Worm (Caenorhabditis elegans): ENCODE results near the gene folt-1.

The folt-1 gene

DNA sequence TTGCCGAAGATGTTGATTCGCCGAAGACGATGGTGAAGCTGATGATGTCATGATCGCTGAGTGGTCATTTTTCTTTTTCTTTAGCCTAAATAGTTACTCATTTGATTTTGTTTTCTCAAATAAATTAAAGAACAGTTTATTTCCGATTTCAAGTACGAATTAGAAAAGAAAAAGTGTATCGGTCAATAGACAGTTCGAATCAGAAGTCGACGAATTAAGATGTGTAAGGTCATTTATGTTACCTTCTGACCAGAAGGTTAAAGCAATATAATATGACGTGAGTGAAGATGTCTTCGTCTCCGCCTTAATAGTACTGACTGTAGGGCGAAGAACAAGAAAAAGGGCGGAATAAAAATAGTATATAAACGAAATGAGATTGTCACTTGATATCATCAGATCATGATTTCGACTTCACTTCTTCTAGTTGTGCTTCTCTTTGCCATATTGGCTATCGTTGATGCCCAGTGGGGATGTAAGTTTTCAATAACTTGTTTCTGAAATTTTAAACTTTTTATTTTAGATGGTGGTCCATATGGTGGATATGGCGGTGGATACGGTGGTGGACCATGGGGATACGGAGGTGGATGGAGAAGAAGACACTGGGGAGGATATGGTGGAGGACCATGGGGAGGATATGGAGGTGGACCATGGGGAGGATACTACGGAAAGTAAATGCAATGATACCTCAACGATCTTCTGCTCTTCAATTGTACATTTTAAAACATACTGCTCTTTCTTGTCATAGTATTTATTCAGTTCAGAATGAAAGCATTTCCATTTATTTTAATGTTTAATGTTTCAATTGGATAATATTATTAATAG lies 5.9 kb downstream of the folt-1 start, which contains the start of the genes T19C4.24 and nlp-33:
Gene T19C4.24, minus strand, starts transcription at position 51 of the 822 bp plus-strand sequence.
Gene nlp-33, plus strand, starts transcription at position 389 of the 822 bp plus-strand sequence.
- TF ChIP-seq lin-35 (GFP tag; optimal IDR thresholded peaks at IDR 0.05) (no peak), efl-1 (GFP tag; optimal IDR thresholded peaks at IDR 0.05) (no peak), ztf-25 (GFP tag; IDR thresholded peaks at IDR 0.05) (no peak), rcor-1 (GFP tag; IDR thresholded peaks at IDR 0.05) (no peak), mcd-1 (GFP tag; IDR thresholded peaks at IDR 0.05) (peak; percentile 34; the same call in 1 of the 2 replicates), ama-1 (optimal IDR thresholded peaks at IDR 0.05) (peak; percentile 71), ama-1 (GFP tag; optimal IDR thresholded peaks at IDR 0.05) (no peak), repo-1 (tag; optimal IDR thresholded peaks at IDR 0.05) (peak; percentile 17), nhr-120 (GFP tag; IDR thresholded peaks at IDR 0.05) (no peak), ccch-3 (GFP tag; optimal IDR thresholded peaks at IDR 0.05) (no peak), unc-62 (GFP tag; optimal IDR thresholded peaks at IDR 0.05) (no peak), nhr-90 (tag; optimal IDR thresholded peaks at IDR 0.05) (no peak), attf-6 (GFP tag; IDR thresholded peaks at IDR 0.05) (no peak), F22D6.2 (tag; optimal IDR thresholded peaks at IDR 0.05) (no peak), let-607 (tag; optimal IDR thresholded peaks at IDR 0.05) (no peak), rpc-1 (optimal IDR thresholded peaks at IDR 0.05) (no peak), rpc-1 (tag; optimal IDR thresholded peaks at IDR 0.05) (no peak), Y53G8AR.9 (GFP tag; conservative IDR thresholded peaks at IDR 0.05) (no peak), pbrm-1 (GFP tag; IDR thresholded peaks at IDR 0.05) (no peak)

DNA sequence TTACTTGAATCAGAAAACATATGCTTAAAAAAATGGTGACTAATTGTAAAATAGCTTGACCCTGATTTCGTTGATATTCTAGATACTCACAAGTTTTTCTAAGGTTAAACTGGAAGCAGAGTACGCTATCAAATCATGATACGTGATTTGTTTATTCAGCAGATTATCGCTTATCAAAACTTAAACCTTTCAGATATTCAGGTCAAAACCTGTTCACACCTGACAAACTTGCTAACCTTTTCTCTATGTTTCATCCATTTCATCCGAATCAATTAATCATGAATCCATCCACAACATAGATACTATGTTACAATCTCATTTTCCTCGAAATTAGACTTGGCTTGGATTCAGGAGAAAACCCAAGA lies 6.5 kb downstream of the folt-1 start:
- no peak for TF ChIP-seq let-526 (GFP tag; IDR thresholded peaks at IDR 0.05)
- no peak for TF ChIP-seq sptf-2 (GFP tag; optimal IDR thresholded peaks at IDR 0.05)
- peak; percentile 53 for TF ChIP-seq ztf-26 (tag; optimal IDR thresholded peaks at IDR 0.05)
- no peak for TF ChIP-seq hmg-1.2 (GFP tag; IDR thresholded peaks at IDR 0.05)
- TF ChIP-seq akir-1 (GFP tag; optimal IDR thresholded peaks at IDR 0.05): no peak
- no peak for TF ChIP-seq F49E8.2 (tag; optimal IDR thresholded peaks at IDR 0.05; ENCODE audit: insufficient read depth)
- TF ChIP-seq madf-6 (GFP tag; IDR thresholded peaks at IDR 0.05): no peak
- peak; percentile 67 for TF ChIP-seq ama-1 (optimal IDR thresholded peaks at IDR 0.05)
- TF ChIP-seq ama-1 (GFP tag; optimal IDR thresholded peaks at IDR 0.05): no peak
- TF ChIP-seq gei-17 (GFP tag; optimal IDR thresholded peaks at IDR 0.05): no peak
- TF ChIP-seq nfyb-1 (GFP tag; IDR thresholded peaks at IDR 0.05): 0 out of 2 replicates have a peak, but pooled peaks have one; percentile 30
- no peak for TF ChIP-seq ztf-18 (tag; optimal IDR thresholded peaks at IDR 0.05)
- no peak for TF ChIP-seq unc-62 (GFP tag; optimal IDR thresholded peaks at IDR 0.05)
- TF ChIP-seq aptf-2 (GFP tag; conservative IDR thresholded peaks at IDR 0.05): no peak
- TF ChIP-seq attf-3 (GFP tag; conservative IDR thresholded peaks at IDR 0.05): no peak
- TF ChIP-seq T07F8.4 (tag; optimal IDR thresholded peaks at IDR 0.05): no peak
- no peak for TF ChIP-seq ceh-40 (GFP tag; IDR thresholded peaks at IDR 0.05)

DNA sequence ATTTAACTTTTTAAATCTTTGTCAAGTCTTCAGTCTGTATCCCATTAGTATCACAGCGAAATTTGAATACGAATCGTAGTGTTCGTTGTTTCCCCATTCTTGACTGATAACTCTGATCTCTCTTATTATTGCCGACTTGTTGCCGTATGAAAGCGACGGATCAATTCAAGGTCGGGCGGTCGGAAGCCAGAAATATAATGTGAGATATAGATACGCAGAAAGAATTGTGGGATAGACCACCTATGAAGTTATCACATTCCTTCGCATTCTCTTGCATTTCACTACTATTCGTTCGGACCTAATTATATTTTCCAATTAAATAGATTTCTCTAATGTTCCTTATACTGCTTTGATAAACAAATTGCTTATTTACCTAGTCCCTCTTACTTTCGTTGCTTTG lies 7.7 kb downstream of the folt-1 start:
- no peak for TF ChIP-seq Y67H2A.10 (GFP tag; conservative IDR thresholded peaks at IDR 0.05)
- TF ChIP-seq pbrm-1 (GFP tag; IDR thresholded peaks at IDR 0.05): no peak
- TF ChIP-seq him-1 (tag; optimal IDR thresholded peaks at IDR 0.05): no peak
- TF ChIP-seq attf-6 (GFP tag; IDR thresholded peaks at IDR 0.05): no peak
- TF ChIP-seq rcor-1 (GFP tag; IDR thresholded peaks at IDR 0.05): no peak
- TF ChIP-seq hlh-26 (GFP tag; conservative IDR thresholded peaks at IDR 0.05): no peak
- no peak for TF ChIP-seq lin-54 (GFP tag; optimal IDR thresholded peaks at IDR 0.05)
- TF ChIP-seq snpc-4 (GFP tag; optimal IDR thresholded peaks at IDR 0.05): no peak
- no peak for TF ChIP-seq snpc-4 (tag; optimal IDR thresholded peaks at IDR 0.05)
- no peak for TF ChIP-seq nhr-80 (tag; optimal IDR thresholded peaks at IDR 0.05)
- TF ChIP-seq dox-1 (GFP tag; IDR thresholded peaks at IDR 0.05): no peak
- no peak for TF ChIP-seq pha-4 (tag; optimal IDR thresholded peaks at IDR 0.05)
- TF ChIP-seq ccch-3 (GFP tag; optimal IDR thresholded peaks at IDR 0.05): no peak
